Worm (Caenorhabditis elegans) whole organism, early embryonic: ENCODE results near the gene R09E10.6.

ENCODE experiments used
- B0310.2 ChIP-seq: sonication (generic microtip); optimal IDR thresholded peaks from 2 replicates; lab custom pipeline; 2016; ENCODE audit warnings: mild to moderate bottlenecking, missing genetic modification characterization, missing compliant biosample characterization
- F13C5.2 ChIP-seq: sonication (generic microtip); optimal IDR thresholded peaks from 2 replicates; lab custom pipeline; 2017; ENCODE audit warnings: mild to moderate bottlenecking, missing genetic modification characterization, inconsistent platforms, missing compliant biosample characterization
- ama-1 ChIP-seq: fragments of 150-350 bp; optimal IDR thresholded peaks from 2 replicates; lab custom pipeline; 2014
- ceh-13 ChIP-seq: fragments of 200-800 bp; sonication (Bioruptor generic); optimal IDR thresholded peaks from 2 replicates; lab custom pipeline; 2018; ENCODE audit warnings: mild to moderate bottlenecking, missing genetic modification characterization, missing compliant biosample characterization
- ceh-36 ChIP-seq: sonication (generic microtip); optimal IDR thresholded peaks from 2 replicates; lab custom pipeline; 2016; ENCODE audit warnings: missing genetic modification characterization, inconsistent platforms, missing compliant biosample characterization
- flt-1 ChIP-seq: fragments of 200-800 bp; sonication (Bioruptor generic); IDR thresholded peaks from 2 replicates; pipeline ENCODE4 v1.3.6; 2022; ENCODE audit warnings: missing genetic modification characterization, missing compliant biosample characterization
- hmbx-1 ChIP-seq: sonication (generic microtip); optimal IDR thresholded peaks from 2 replicates; lab custom pipeline; 2016; ENCODE audit warnings: mild to moderate bottlenecking, missing genetic modification characterization, missing compliant biosample characterization
- hmg-4 ChIP-seq: fragments of 200-800 bp; sonication (Bioruptor generic); optimal IDR thresholded peaks from 2 replicates; lab custom pipeline; 2018; ENCODE audit warnings: mild to moderate bottlenecking, missing genetic modification characterization, missing compliant biosample characterization
- hnd-1 ChIP-seq: sonication (generic microtip); optimal IDR thresholded peaks from 2 replicates; lab custom pipeline; 2016; ENCODE audit warnings: missing genetic modification characterization, missing compliant biosample characterization

ce11 chrIV:10252886-10253639 is 40.9 kb downstream of the R09E10.6 start:
- TF ChIP-seq hnd-1 (tag; lab: Kevin White, UChicago), result no peak
- TF ChIP-seq B0310.2 (tag; lab: Kevin White, UChicago), result no peak
- TF ChIP-seq ama-1, result no peak
- no peak for TF ChIP-seq hmbx-1 (tag; lab: Kevin White, UChicago)
- no peak for TF ChIP-seq hmg-4 (GFP tag; lab: Kevin White, UChicago)
- TF ChIP-seq ceh-36, result no peak
- no peak for TF ChIP-seq flt-1
- no peak for TF ChIP-seq ceh-13 (GFP tag; lab: Kevin White, UChicago)
- TF ChIP-seq F13C5.2 (tag; lab: Kevin White, UChicago), result no peak
